Fruit fly (Drosophila melanogaster) whole organism: Measurements from ENCODE around the gene CG9953.

Experiments used
- EcR ChIP-seq, 2 experiments: fragments of >200 bp; optimal IDR thresholded peaks; 2 replicates each; lab custom pipeline; 2017; ENCODE audit warnings: missing biosample characterization in 2 of 2, missing genetic modification characterization in 2 of 2, missing genetic modification reagents in 2 of 2
- psq ChIP-seq: fragments of >200 bp; optimal IDR thresholded peaks from 2 replicates; lab custom pipeline; 2017
- usp ChIP-seq: fragments of >200 bp; optimal IDR thresholded peaks from 2 replicates; lab custom pipeline; 2017; ENCODE audit warnings: missing biosample characterization, missing genetic modification characterization, mixed read lengths

- TF ChIP-seq EcR (GFP tag; optimal IDR thresholded peaks at IDR 0.05; lab: Kevin White, UChicago) (no peak), usp (GFP tag; lab: Kevin White, UChicago) (no peak), psq (lab: Kevin White, UChicago) (peak; percentile 1)
These were observed 5.5 kb upstream of the CG9953 start for dm6 chr3L:6963792-6964487.
